Worm (Caenorhabditis elegans): Measurements from ENCODE around the gene cebp-1.

DNA sequence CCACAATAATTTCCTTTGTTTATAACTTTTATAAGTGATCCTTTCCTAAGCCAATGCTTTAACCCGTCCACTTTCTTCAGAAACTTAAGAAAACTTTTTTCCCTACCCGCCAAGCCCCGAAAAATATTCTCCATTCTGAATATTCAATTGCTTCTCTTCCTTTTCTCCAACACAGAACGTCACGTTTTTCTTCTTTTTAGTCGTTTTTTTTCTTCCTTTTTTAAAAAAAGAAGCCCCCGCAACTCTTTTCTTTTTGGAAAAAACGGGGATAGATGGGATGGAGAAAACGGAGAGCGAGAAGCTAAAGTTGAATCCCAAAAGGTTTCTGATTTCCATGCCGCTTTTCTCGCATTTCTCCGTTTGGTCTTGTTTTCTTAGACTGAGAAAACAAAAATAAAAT lies 24.9 kb upstream of the cebp-1 start:
- TF ChIP-seq lin-26 (GFP tag; IDR thresholded peaks at IDR 0.05) = no peak
- no peak for TF ChIP-seq lsy-27 (tag; optimal IDR thresholded peaks at IDR 0.05; ENCODE audit: borderline replicate concordance, insufficient read depth)
- TF ChIP-seq dpl-1 (GFP tag; optimal IDR thresholded peaks at IDR 0.05) = no peak
- TF ChIP-seq efl-1 (GFP tag; optimal IDR thresholded peaks at IDR 0.05) = no peak
- no peak for TF ChIP-seq aptf-2 (GFP tag; conservative IDR thresholded peaks at IDR 0.05)
- no peak for TF ChIP-seq Y56A3A.18 (GFP tag; IDR thresholded peaks at IDR 0.05)
- TF ChIP-seq nhr-179 (tag; optimal IDR thresholded peaks at IDR 0.05) = no peak
- TF ChIP-seq mcd-1 (GFP tag; IDR thresholded peaks at IDR 0.05) = no peak
- TF ChIP-seq Y53F4B.3 (GFP tag; IDR thresholded peaks at IDR 0.05) = no peak
- TF ChIP-seq atf-7 (tag; optimal IDR thresholded peaks at IDR 0.05) = no peak
- no peak for TF ChIP-seq nhr-27 (tag; optimal IDR thresholded peaks at IDR 0.05)
- TF ChIP-seq ets-4 (GFP tag; optimal IDR thresholded peaks at IDR 0.05) = no peak
- no peak for TF ChIP-seq dox-1 (GFP tag; IDR thresholded peaks at IDR 0.05)
